Fruit fly (Drosophila melanogaster) S2 (cell line): ENCODE results near the gene Ccdc85.

Experiments
- CG8478 ChIP-seq: fragments of >200 bp; optimal IDR thresholded peaks from 2 replicates; lab custom pipeline; 2018
- CTCF ChIP-seq, 2 experiments: fragments of >200 bp; optimal IDR thresholded peaks; 2 replicates each; lab custom pipeline; 2018

DNA sequence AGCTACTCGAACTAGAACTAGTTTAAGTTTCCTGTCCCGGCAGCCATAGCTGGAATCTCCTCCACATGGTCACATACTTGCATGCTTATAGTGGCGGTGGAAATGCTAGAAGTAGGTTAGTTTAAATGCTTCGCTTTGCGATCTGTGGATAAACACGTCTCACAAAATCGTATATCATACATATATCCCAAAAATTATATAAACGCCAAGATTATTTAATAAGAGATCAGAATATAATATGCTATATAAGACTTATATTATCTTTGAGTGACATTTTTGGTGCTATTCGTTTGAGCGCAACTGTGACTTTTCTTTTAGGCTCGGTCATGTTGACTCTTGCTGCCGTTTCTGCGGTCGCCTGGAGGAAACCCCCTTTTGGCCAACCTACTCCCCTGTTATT lies 2.9 kb downstream of the Ccdc85 start:
- TF ChIP-seq CTCF (optimal IDR thresholded peaks at IDR 0.05; lab: Kevin White, UChicago), result no peak
- no peak for TF ChIP-seq CG8478 (lab: Kevin White, UChicago)
